Worm (Caenorhabditis elegans): ENCODE measurements around the gene srlf-18.
A peak's percentile ranks its signal among the peaks of the same experiment; 100 is the strongest.

The srlf-18 gene

ce11 chrIV:11148788-11149366, 47.6 kb upstream of the srlf-18 start:
- TF ChIP-seq grh-1 (GFP tag; IDR thresholded peaks at IDR 0.05): no peak
- TF ChIP-seq nhr-71 (tag; optimal IDR thresholded peaks at IDR 0.05): peak; percentile 25
- no peak for TF ChIP-seq lin-13 (GFP tag; optimal IDR thresholded peaks at IDR 0.05)
- peak; percentile 8 for TF ChIP-seq F16B12.6 (tag; optimal IDR thresholded peaks at IDR 0.05)
- peak; percentile 25 for TF ChIP-seq blmp-1 (tag; optimal IDR thresholded peaks at IDR 0.05)
- TF ChIP-seq unc-98 (GFP tag; IDR thresholded peaks at IDR 0.05): no peak
- TF ChIP-seq nhr-84 (tag; optimal IDR thresholded peaks at IDR 0.05): no peak
- TF ChIP-seq nhr-20 (tag; optimal IDR thresholded peaks at IDR 0.05): no peak
- TF ChIP-seq C16A3.4 (tag; optimal IDR thresholded peaks at IDR 0.05): no peak
- TF ChIP-seq ceh-90 (tag; optimal IDR thresholded peaks at IDR 0.05): no peak
- TF ChIP-seq aly-2 (tag; optimal IDR thresholded peaks at IDR 0.05): no peak
- no peak for TF ChIP-seq mef-2 (tag; optimal IDR thresholded peaks at IDR 0.05)
- no peak for TF ChIP-seq nhr-28 (tag; optimal IDR thresholded peaks at IDR 0.05)
- TF ChIP-seq rnt-1 (tag; optimal IDR thresholded peaks at IDR 0.05): peak; percentile 36
- TF ChIP-seq pag-3 (tag; optimal IDR thresholded peaks at IDR 0.05; ENCODE audit: borderline replicate concordance, insufficient read depth): peak; percentile 74
- no peak for TF ChIP-seq fos-1 (tag; optimal IDR thresholded peaks at IDR 0.05)
- TF ChIP-seq ama-1 (optimal IDR thresholded peaks at IDR 0.05): no peak
- TF ChIP-seq ceh-82 (tag; optimal IDR thresholded peaks at IDR 0.05): peak in 1 of 3 experiments; percentile 0
- no peak for TF ChIP-seq hpl-2 (GFP tag; optimal IDR thresholded peaks at IDR 0.05)
- peak; percentile 2 for TF ChIP-seq fkh-4 (tag; optimal IDR thresholded peaks at IDR 0.05; ENCODE audit: borderline replicate concordance)
- peak; percentile 55 for TF ChIP-seq lin-14 (GFP tag; optimal IDR thresholded peaks at IDR 0.05)
- TF ChIP-seq mep-1 (tag; optimal IDR thresholded peaks at IDR 0.05): peak; percentile 5
- no peak for TF ChIP-seq Y116A8C.19 (tag; optimal IDR thresholded peaks at IDR 0.05; ENCODE audit: borderline replicate concordance)
- TF ChIP-seq lin-39 (tag; optimal IDR thresholded peaks at IDR 0.05): no peak
- TF ChIP-seq snu-23 (GFP tag; optimal IDR thresholded peaks at IDR 0.05): peak; percentile 51
- TF ChIP-seq dpl-1 (GFP tag; optimal IDR thresholded peaks at IDR 0.05): no peak
- TF ChIP-seq lin-35 (GFP tag; optimal IDR thresholded peaks at IDR 0.05): peak in 1 of 2 experiments; percentile 23
- TF ChIP-seq C04F5.9 (tag; optimal IDR thresholded peaks at IDR 0.05): no peak
- no peak for TF ChIP-seq ces-1 (GFP tag; optimal IDR thresholded peaks at IDR 0.05)
- TF ChIP-seq isw-1 (GFP tag; IDR thresholded peaks at IDR 0.05): no peak
- no peak for TF ChIP-seq lin-15B (tag; optimal IDR thresholded peaks at IDR 0.05)
- TF ChIP-seq nhr-19 (GFP tag; conservative IDR thresholded peaks at IDR 0.05): peak; percentile 4; the same call in 1 of the 2 replicates
- peak in 1 of 6 experiments; percentile 8 for TF ChIP-seq elt-3 (tag; optimal IDR thresholded peaks at IDR 0.05)
- TF ChIP-seq sptf-1 (tag; optimal IDR thresholded peaks at IDR 0.05): no peak
- TF ChIP-seq ztf-11 (tag; optimal IDR thresholded peaks at IDR 0.05): no peak
- TF ChIP-seq nhr-12 (tag; optimal IDR thresholded peaks at IDR 0.05): no peak
- TF ChIP-seq nhr-85 (tag): no peak
- no peak for TF ChIP-seq mab-9 (GFP tag; IDR thresholded peaks at IDR 0.05)
- TF ChIP-seq elt-2 (tag; optimal IDR thresholded peaks at IDR 0.05): no peak
- peak; percentile 68 for TF ChIP-seq pax-3 (tag; optimal IDR thresholded peaks at IDR 0.05)
- TF ChIP-seq efl-1 (optimal IDR thresholded peaks at IDR 0.05): no peak
- TF ChIP-seq efl-1 (GFP tag; optimal IDR thresholded peaks at IDR 0.05 in 1 of 2): peak; percentile 4 to 63
- no peak for TF ChIP-seq zip-4 (GFP tag; optimal IDR thresholded peaks at IDR 0.05)
- no peak for TF ChIP-seq zag-1 (tag; optimal IDR thresholded peaks at IDR 0.05)
- TF ChIP-seq fkh-8 (tag; optimal IDR thresholded peaks at IDR 0.05): peak; percentile 49
- TF ChIP-seq tbx-2 (tag; optimal IDR thresholded peaks at IDR 0.05): no peak
- no peak for TF ChIP-seq unc-30 (tag; optimal IDR thresholded peaks at IDR 0.05)
- TF ChIP-seq skn-1 (tag; optimal IDR thresholded peaks at IDR 0.05): peak; percentile 15
- peak; percentile 54 for TF ChIP-seq dsc-1 (tag; optimal IDR thresholded peaks at IDR 0.05)

All from whole organism, L1 larva.